Worm (Caenorhabditis elegans): ENCODE results near the gene Y39F10A.3.

DNA sequence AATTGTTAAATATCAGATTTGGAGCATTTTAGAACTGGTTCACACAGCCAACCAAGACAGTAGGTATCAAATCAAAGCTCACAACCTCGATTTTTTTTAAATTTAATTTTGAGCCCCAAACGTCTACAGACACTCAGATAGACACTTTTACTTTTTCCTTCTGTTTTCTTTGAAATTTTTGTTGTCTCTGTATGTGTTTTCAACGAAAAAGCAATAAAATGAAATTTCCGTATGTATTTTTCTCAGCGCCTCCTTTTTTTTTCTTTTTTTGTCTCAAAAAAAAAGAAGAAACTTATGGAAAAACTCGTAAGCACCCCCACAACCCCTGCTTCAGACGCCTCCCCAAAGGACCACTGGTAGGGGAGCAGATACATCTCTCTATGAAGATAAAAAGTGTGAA lies 9.0 kb downstream of the Y39F10A.3 start:
- no peak for TF ChIP-seq cog-1 (tag; optimal IDR thresholded peaks at IDR 0.05)
- TF ChIP-seq flt-1 (GFP tag; IDR thresholded peaks at IDR 0.05), result no peak
- TF ChIP-seq T22C8.4 (GFP tag; IDR thresholded peaks at IDR 0.05), result no peak
- TF ChIP-seq ztf-23 (GFP tag; IDR thresholded peaks at IDR 0.05), result no peak

Measured in whole organism, midembryonic.